Fruit fly (Drosophila melanogaster) whole organism, larva: Measurements from ENCODE around the gene bon.
A peak's percentile ranks its signal among the peaks of the same experiment; 100 is the strongest.

ENCODE experiments used
- noc ChIP-seq: fragments of 200-800 bp; sonication (Bioruptor generic); optimal IDR thresholded peaks from 3 replicates; lab custom pipeline; 2019; ENCODE audit warnings: missing biosample characterization, mild to moderate bottlenecking, missing genetic modification characterization, moderate library complexity

Gene bon

dm6 chr3R:20604078-20604477 is 11.1 kb downstream of the bon start:
- no peak for TF ChIP-seq noc (tag; lab: Kevin White, UChicago)

- TF ChIP-seq noc (tag; lab: Kevin White, UChicago): no peak
Observed at dm6 chr3R:20605078-20605477, 12.1 kb downstream of the bon start.

dm6 chr3R:20605562-20606155 is 12.7 kb downstream of the bon start:
- TF ChIP-seq noc (tag; lab: Kevin White, UChicago): peak; percentile 79

dm6 chr3R:20608199-20608598 is 15.3 kb downstream of the bon start:
- no peak for TF ChIP-seq noc (tag; lab: Kevin White, UChicago)

dm6 chr3R:20616801-20617200 is 23.9 kb downstream of the bon start, which contains the start of gene CG15923:
CG15923 (minus strand) TSS chr3R:20616901.
- no peak for TF ChIP-seq noc (tag; lab: Kevin White, UChicago)

dm6 chr3R:20617583-20617982 is 24.6 kb downstream of the bon start, which contains the start of gene CG5466:
CG5466 (plus strand) TSS chr3R:20617883.
- no peak for TF ChIP-seq noc (tag; lab: Kevin White, UChicago)

dm6 chr3R:20618947-20619346 is 26.0 kb downstream of the bon start:
- no peak for TF ChIP-seq noc (tag; lab: Kevin White, UChicago)

- TF ChIP-seq noc (tag; lab: Kevin White, UChicago): no peak
Observed at dm6 chr3R:20621805-20622286, 28.9 kb downstream of the bon start, which contains the start of gene H. H (plus strand) TSS chr3R:20621938.

- no peak for TF ChIP-seq noc (tag; lab: Kevin White, UChicago)
Observed at dm6 chr3R:20622297-20623168, 29.6 kb downstream of the bon start.

- no peak for TF ChIP-seq noc (tag; lab: Kevin White, UChicago)
Observed at dm6 chr3R:20626123-20626522, 33.2 kb downstream of the bon start.

- no peak for TF ChIP-seq noc (tag; lab: Kevin White, UChicago)
Observed at dm6 chr3R:20633984-20634446, 41.1 kb downstream of the bon start.

dm6 chr3R:20634674-20635594 is 42.0 kb downstream of the bon start, which contains the start of the genes Pi3K92E and Lrrk:
Pi3K92E (minus strand) TSS chr3R:20634732.
Lrrk (plus strand) TSS chr3R:20635480.
- TF ChIP-seq noc (tag; lab: Kevin White, UChicago): no peak

dm6 chr3R:20635735-20636134 is 42.8 kb downstream of the bon start:
- no peak for TF ChIP-seq noc (tag; lab: Kevin White, UChicago)

- no peak for TF ChIP-seq noc (tag; lab: Kevin White, UChicago)
Observed at dm6 chr3R:20648616-20649015, 55.7 kb downstream of the bon start, which contains the start of gene GluRIIE. GluRIIE (minus strand) TSS chr3R:20648716.

- no peak for TF ChIP-seq noc (tag; lab: Kevin White, UChicago)
Observed at dm6 chr3R:20652350-20652749, 59.4 kb downstream of the bon start, which contains the start of gene GluRIID. GluRIID (minus strand) TSS chr3R:20652450.
